Worm (Caenorhabditis elegans): Measurements from ENCODE around the gene asp-3.

- TF ChIP-seq nhr-237 (tag; optimal IDR thresholded peaks at IDR 0.05) (no peak), snpc-4 (tag; optimal IDR thresholded peaks at IDR 0.05) (no peak), elt-3 (tag; optimal IDR thresholded peaks at IDR 0.05) (no peak), nhr-12 (tag; optimal IDR thresholded peaks at IDR 0.05) (no peak), unc-39 (tag; optimal IDR thresholded peaks at IDR 0.05) (no peak), ceh-82 (tag; optimal IDR thresholded peaks at IDR 0.05) (no peak), nhr-23 (tag; optimal IDR thresholded peaks at IDR 0.05) (no peak), ama-1 (optimal IDR thresholded peaks at IDR 0.05) (no peak), nfya-1 (tag; optimal IDR thresholded peaks at IDR 0.05; ENCODE audit: insufficient read depth) (no peak)
Observed at ce11 chrX:6792281-6793003, 1.6 kb downstream of the asp-3 start.
